Fruit fly (Drosophila melanogaster) whole organism, wandering third instar larva: ENCODE results near the gene CG12439.

Source experiments
- CG32264 ChIP-seq: fragments of 200-800 bp; sonication (Bioruptor generic); optimal IDR thresholded peaks from 2 replicates; lab custom pipeline; 2016; ENCODE audit warnings: missing biosample characterization, missing genetic modification characterization
- CG9705 ChIP-seq: fragments of 200-800 bp; sonication (Bioruptor generic); optimal IDR thresholded peaks from 2 replicates; lab custom pipeline; 2018; ENCODE audit warnings: missing biosample characterization, mild to moderate bottlenecking, missing genetic modification characterization
- CrebA ChIP-seq: fragments of 200-800 bp; sonication (Bioruptor generic); optimal IDR thresholded peaks from 2 replicates; lab custom pipeline; 2016; ENCODE audit warnings: missing biosample characterization, mild to moderate bottlenecking, missing genetic modification characterization, borderline replicate concordance
- Dfd ChIP-seq: fragments of >200 bp; optimal IDR thresholded peaks from 2 replicates; lab custom pipeline; 2017; ENCODE audit warnings: missing biosample characterization, missing genetic modification characterization
- Mio ChIP-seq: sonication (Bioruptor generic); optimal IDR thresholded peaks from 2 replicates; lab custom pipeline; 2016; ENCODE audit warnings: missing biosample characterization, missing genetic modification characterization
- Myc ChIP-seq: fragments of >200 bp; optimal IDR thresholded peaks from 2 replicates; lab custom pipeline; 2017
- OdsH ChIP-seq: fragments of 200-800 bp; sonication (Bioruptor generic); optimal IDR thresholded peaks from 2 replicates; lab custom pipeline; 2016; ENCODE audit warnings: missing biosample characterization, mild to moderate bottlenecking, missing genetic modification characterization
- Rel ChIP-seq, 2 experiments: fragments of 200-800 bp; sonication (Bioruptor generic) in 1 of 2; optimal IDR thresholded peaks; 2 replicates in 1 of 2; 3 replicates in 1 of 2; lab custom pipeline; 2016 to 2019; ENCODE audit warnings: mild to moderate bottlenecking in 2 of 2, missing biosample characterization in 2 of 2, missing genetic modification characterization in 2 of 2, moderate library complexity in 1 of 2
- Sp1 ChIP-seq: fragments of 200-800 bp; sonication (Bioruptor generic); optimal IDR thresholded peaks from 3 replicates; lab custom pipeline; 2019; ENCODE audit warnings: missing biosample characterization, mild to moderate bottlenecking, missing genetic modification characterization, moderate library complexity
- h ChIP-seq: fragments of 200-800 bp; sonication (Bioruptor generic); optimal IDR thresholded peaks from 3 replicates; lab custom pipeline; 2016; ENCODE audit warnings: missing biosample characterization, mild to moderate bottlenecking, missing genetic modification characterization
- jim ChIP-seq: fragments of 175-275, 200-325 bp; sonication (Bioruptor generic); optimal IDR thresholded peaks from 2 replicates; lab custom pipeline; 2016; ENCODE audit warnings: missing biosample characterization, mild to moderate bottlenecking, missing genetic modification characterization
- pan ChIP-seq: fragments of >200 bp; optimal IDR thresholded peaks from 2 replicates; lab custom pipeline; 2017
- rgr ChIP-seq: fragments of 200-800 bp; sonication (Bioruptor generic); optimal IDR thresholded peaks from 3 replicates; lab custom pipeline; 2016; ENCODE audit warnings: missing biosample characterization, mild to moderate bottlenecking, missing genetic modification characterization

DNA sequence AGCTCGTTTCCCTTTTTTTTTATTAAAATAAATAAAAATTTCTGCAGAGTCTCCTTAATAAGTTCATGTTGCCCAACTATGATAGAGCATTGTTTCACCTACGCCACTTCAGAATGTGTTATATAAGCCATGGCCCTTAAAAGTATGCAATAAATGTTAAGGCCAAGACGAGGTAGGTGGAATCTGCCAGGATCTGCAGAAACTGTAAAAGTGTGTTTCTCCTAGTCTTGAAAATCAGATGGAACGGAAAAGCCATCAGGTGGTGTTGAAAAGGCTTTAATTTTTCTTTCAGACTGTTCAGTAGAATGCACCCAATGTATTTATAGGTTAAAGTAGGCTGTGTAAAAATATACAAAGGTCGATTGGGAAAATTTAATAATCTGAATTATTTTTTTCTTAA, at the start of gene CG12439:
- no peak for TF ChIP-seq Mio (GFP tag; lab: Kevin White, UChicago)
- TF ChIP-seq h, result no peak
- TF ChIP-seq Rel (GFP tag; optimal IDR thresholded peaks at IDR 0.05; lab: Kevin White, UChicago), result no peak
- TF ChIP-seq Rel (tag; optimal IDR thresholded peaks at IDR 0.05; lab: Kevin White, UChicago), result no peak
- TF ChIP-seq Myc (lab: Kevin White, UChicago), result no peak
- TF ChIP-seq pan (lab: Kevin White, UChicago), result no peak
- TF ChIP-seq rgr, result no peak
- no peak for TF ChIP-seq Dfd
- no peak for TF ChIP-seq CG9705 (GFP tag; lab: Kevin White, UChicago)
- no peak for TF ChIP-seq OdsH
- TF ChIP-seq CrebA (GFP tag; lab: Kevin White, UChicago), result no peak
- TF ChIP-seq CG32264 (GFP tag; lab: Kevin White, UChicago), result no peak
- no peak for TF ChIP-seq Sp1 (GFP tag; lab: Kevin White, UChicago)
- TF ChIP-seq jim (GFP tag; lab: Kevin White, UChicago), result no peak
